Fruit fly (Drosophila melanogaster): ENCODE results near the gene Ddr.

The Ddr gene

DNA sequence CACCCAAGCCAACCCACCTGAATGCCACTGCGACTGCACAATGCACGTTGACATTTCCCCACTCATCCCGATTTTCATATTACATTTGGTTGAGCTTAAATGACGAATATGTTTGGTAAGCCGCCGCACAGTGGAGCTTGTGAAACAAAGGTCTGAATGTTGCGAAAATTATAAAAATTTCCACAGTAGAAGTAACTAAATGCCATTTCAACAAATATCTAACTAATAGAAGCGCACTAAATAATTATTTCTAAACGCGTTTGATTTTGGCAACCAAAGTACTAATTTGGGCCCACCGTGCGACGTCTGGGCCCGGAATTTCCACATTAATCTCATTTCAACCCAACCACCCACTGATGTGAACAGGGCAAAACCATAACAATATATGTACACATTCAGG lies 54.0 kb downstream of the Ddr start (continued):
- TF ChIP-seq jumu (GFP tag; optimal IDR thresholded peaks at IDR 0.05), result no peak

DNA sequence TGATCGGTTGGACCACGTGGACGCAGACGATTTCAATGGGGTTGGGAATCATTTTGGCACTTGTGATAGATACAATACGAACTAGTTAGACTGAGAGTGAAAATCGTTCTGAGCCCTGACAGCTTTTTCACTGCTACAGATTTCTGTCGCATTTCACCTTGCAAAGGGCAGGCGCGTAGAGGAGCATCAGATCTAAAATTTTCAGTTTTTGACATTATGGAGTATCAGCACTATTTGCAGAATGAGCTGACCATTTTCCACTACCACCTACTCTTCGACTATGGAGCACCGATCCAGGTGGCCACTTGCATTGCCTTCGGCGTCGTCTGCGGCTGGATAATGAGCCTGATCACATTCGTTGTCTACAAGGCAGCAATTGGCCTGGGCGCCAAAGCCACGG lies 55.7 kb downstream of the Ddr start, which contains the start of the genes CG43922 and CG13984:
Gene CG43922 (minus strand): TSS at position 101 of the 400 bp plus-strand sequence.
Gene CG13984 (plus strand): TSS at position 169 of the 400 bp plus-strand sequence.
- no peak for TF ChIP-seq BEAF-32 (GFP tag; optimal IDR thresholded peaks at IDR 0.05)
- TF ChIP-seq Side (GFP tag; optimal IDR thresholded peaks at IDR 0.05), result no peak
- TF ChIP-seq CG5953 (GFP tag; IDR thresholded peaks at IDR 0.05), result no peak
- TF ChIP-seq NFAT (GFP tag; IDR thresholded peaks at IDR 0.05), result no peak
- no peak for TF ChIP-seq cato (GFP tag; optimal IDR thresholded peaks at IDR 0.05; ENCODE audit: borderline replicate concordance)
- no peak for TF ChIP-seq ems (GFP tag; optimal IDR thresholded peaks at IDR 0.05)
- no peak for TF ChIP-seq CG13624 (GFP tag; optimal IDR thresholded peaks at IDR 0.05)
- TF ChIP-seq dimm (GFP tag; IDR thresholded peaks at IDR 0.05), result no peak
- no peak for TF ChIP-seq Jarid2 (GFP tag; optimal IDR thresholded peaks at IDR 0.05)
- no peak for TF ChIP-seq Lpt (GFP tag; optimal IDR thresholded peaks at IDR 0.05)
- no peak for TF ChIP-seq CG31441 (GFP tag; IDR thresholded peaks at IDR 0.05)
- TF ChIP-seq Atf3 (GFP tag; optimal IDR thresholded peaks at IDR 0.05), result no peak
- no peak for TF ChIP-seq Antp (GFP tag; optimal IDR thresholded peaks at IDR 0.05)
- no peak for TF ChIP-seq CG3726 (GFP tag; IDR thresholded peaks at IDR 0.05)
- TF ChIP-seq CG13424 (tag; optimal IDR thresholded peaks at IDR 0.05), result no peak
- no peak for TF ChIP-seq sens (GFP tag)
- no peak for TF ChIP-seq B-H1 (GFP tag; IDR thresholded peaks at IDR 0.05)

DNA sequence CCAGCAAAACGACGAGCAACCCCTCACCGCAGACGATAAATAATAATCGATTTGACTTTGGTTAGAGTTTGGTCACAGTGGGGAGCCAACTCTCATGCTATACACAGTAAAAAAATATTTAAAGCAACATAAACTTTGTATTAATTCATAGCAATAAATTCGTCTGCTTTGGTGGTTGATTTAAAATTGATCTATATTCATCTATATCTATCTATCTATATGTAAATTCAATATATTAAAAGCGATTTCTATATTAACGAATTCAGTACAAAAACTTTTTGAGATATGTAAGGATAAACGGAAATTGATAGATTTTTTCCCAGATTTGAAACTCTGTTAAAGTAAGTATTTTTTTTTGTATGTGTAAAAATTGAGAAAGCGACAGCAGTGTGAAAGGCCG lies 57.0 kb downstream of the Ddr start:
- TF ChIP-seq CG18619 (GFP tag; optimal IDR thresholded peaks at IDR 0.05), result no peak
- TF ChIP-seq Oaz (GFP tag; IDR thresholded peaks at IDR 0.05), result no peak
- TF ChIP-seq CG12659 (GFP tag; optimal IDR thresholded peaks at IDR 0.05), result no peak
- TF ChIP-seq sim (GFP tag; IDR thresholded peaks at IDR 0.05), result no peak
- no peak for TF ChIP-seq zen (tag; optimal IDR thresholded peaks at IDR 0.05)
- TF ChIP-seq CG5180 (GFP tag; optimal IDR thresholded peaks at IDR 0.05), result no peak
- TF ChIP-seq nau (GFP tag; optimal IDR thresholded peaks at IDR 0.05), result no peak
- no peak for TF ChIP-seq vnd (GFP tag; IDR thresholded peaks at IDR 0.05; ENCODE audit: partially characterized antibody)
- no peak for TF ChIP-seq Sin3A (optimal IDR thresholded peaks at IDR 0.05)
- TF ChIP-seq CG6654 (GFP tag; optimal IDR thresholded peaks at IDR 0.05), result no peak
- TF ChIP-seq CG11247 (GFP tag; IDR thresholded peaks at IDR 0.05), result no peak
- TF ChIP-seq CG11723 (GFP tag; optimal IDR thresholded peaks at IDR 0.05), result no peak
- TF ChIP-seq Atf3 (GFP tag; optimal IDR thresholded peaks at IDR 0.05), result no peak
- no peak for TF ChIP-seq CG31388 (GFP tag; optimal IDR thresholded peaks at IDR 0.05)
- TF ChIP-seq al (GFP tag; IDR thresholded peaks at IDR 0.05), result no peak
- peak; percentile 61 for TF ChIP-seq dmrt99B (tag; optimal IDR thresholded peaks at IDR 0.05)
- peak; percentile 57 for TF ChIP-seq lab (GFP tag; optimal IDR thresholded peaks at IDR 0.05)
- TF ChIP-seq CG30431 (GFP tag; optimal IDR thresholded peaks at IDR 0.05), result no peak
- no peak for TF ChIP-seq CG8089 (GFP tag; optimal IDR thresholded peaks at IDR 0.05)
- no peak for TF ChIP-seq CG17328 (GFP tag; IDR thresholded peaks at IDR 0.05)
- TF ChIP-seq CG12744 (GFP tag; optimal IDR thresholded peaks at IDR 0.05), result no peak
- no peak for TF ChIP-seq crc (GFP tag; optimal IDR thresholded peaks at IDR 0.05)
- no peak for TF ChIP-seq hkb (optimal IDR thresholded peaks at IDR 0.05)
- TF ChIP-seq hkb (GFP tag; IDR thresholded peaks at IDR 0.05), result no peak
- TF ChIP-seq Ravus (GFP tag; IDR thresholded peaks at IDR 0.05), result no peak
- no peak for TF ChIP-seq CG34422 (GFP tag; IDR thresholded peaks at IDR 0.05)
- TF ChIP-seq lov (optimal IDR thresholded peaks at IDR 0.05), result no peak
- no peak for TF ChIP-seq lov (GFP tag; IDR thresholded peaks at IDR 0.05)
- no peak for TF ChIP-seq NC2β (GFP tag; optimal IDR thresholded peaks at IDR 0.05)
- TF ChIP-seq CG15011 (GFP tag; optimal IDR thresholded peaks at IDR 0.05), result no peak
- no peak for TF ChIP-seq yki (optimal IDR thresholded peaks at IDR 0.05)
- no peak for TF ChIP-seq Six4 (GFP tag; optimal IDR thresholded peaks at IDR 0.05)
- TF ChIP-seq mld (GFP tag; IDR thresholded peaks at IDR 0.05; ENCODE audit: partially characterized antibody), result no peak
- TF ChIP-seq Adf1 (GFP tag; IDR thresholded peaks at IDR 0.05), result no peak
- TF ChIP-seq CG5953 (GFP tag; IDR thresholded peaks at IDR 0.05), result no peak
- TF ChIP-seq Sry-δ (GFP tag; optimal IDR thresholded peaks at IDR 0.05), result no peak

Data from whole organism, embryonic.